Fruit fly (Drosophila melanogaster) whole organism, embryonic: ENCODE measurements around the gene CG10147.

Experiments used
- ATbp ChIP-seq: fragments of 200-800 bp; sonication (Bioruptor generic); optimal IDR thresholded peaks from 2 replicates; lab custom pipeline; 2017; ENCODE audit warnings: missing biosample characterization, mild to moderate bottlenecking, missing genetic modification characterization, missing genetic modification reagents
- Adf1 ChIP-seq: fragments of 200-800 bp; sonication (Bioruptor generic); IDR thresholded peaks from 2 replicates; pipeline ENCODE4 v1.3.6; 2022; ENCODE audit warnings: missing biosample characterization, missing genetic modification characterization
- Atf3 ChIP-seq: fragments of 200-800 bp; sonication (Bioruptor generic); optimal IDR thresholded peaks from 3 replicates; lab custom pipeline; 2016; ENCODE audit warnings: missing biosample characterization, missing genetic modification characterization
- CG10147 ChIP-seq: fragments of 200-800 bp; sonication (Bioruptor generic); optimal IDR thresholded peaks from 2 replicates; lab custom pipeline; 2019; ENCODE audit warnings: missing biosample characterization, mild to moderate bottlenecking, missing genetic modification characterization, moderate library complexity
- CG10431 ChIP-seq: fragments of 200-800 bp; sonication (Bioruptor generic); optimal IDR thresholded peaks from 3 replicates; lab custom pipeline; 2018; ENCODE audit warnings: missing biosample characterization, mild to moderate bottlenecking, missing genetic modification characterization
- CG11456 ChIP-seq: fragments of 200-800 bp; sonication (Bioruptor generic); IDR thresholded peaks from 3 replicates; pipeline ENCODE4 v1.3.6; 2022; ENCODE audit warnings: missing biosample characterization, missing genetic modification characterization
- CG11723 ChIP-seq: fragments of 200-800 bp; sonication (Bioruptor generic); optimal IDR thresholded peaks from 2 replicates; lab custom pipeline; 2017; ENCODE audit warnings: missing biosample characterization, mild to moderate bottlenecking, missing genetic modification characterization
- CG12155 ChIP-seq: fragments of 200-800 bp; sonication (Bioruptor generic); optimal IDR thresholded peaks from 3 replicates; lab custom pipeline; 2016; ENCODE audit warnings: missing biosample characterization, missing genetic modification characterization
- CG1233 ChIP-seq: fragments of 200-800 bp; sonication (Bioruptor generic); optimal IDR thresholded peaks from 4 replicates; lab custom pipeline; 2018; ENCODE audit warnings: missing biosample characterization, mild to moderate bottlenecking, missing genetic modification characterization
- CG15011 ChIP-seq: fragments of 200-800 bp; sonication (Bioruptor generic); optimal IDR thresholded peaks from 3 replicates; lab custom pipeline; 2018; ENCODE audit warnings: missing biosample characterization, mild to moderate bottlenecking, missing genetic modification characterization
- CG15514 ChIP-seq: fragments of 200-800 bp; sonication (Bioruptor generic); optimal IDR thresholded peaks from 3 replicates; lab custom pipeline; 2017; ENCODE audit warnings: missing biosample characterization, missing genetic modification characterization, mild to moderate bottlenecking, moderate library complexity, missing genetic modification reagents
- CG17385 ChIP-seq: fragments of 200-800 bp; sonication (Bioruptor generic); optimal IDR thresholded peaks from 3 replicates; lab custom pipeline; 2018; ENCODE audit warnings: missing biosample characterization, mild to moderate bottlenecking, missing genetic modification characterization
- CG17568 ChIP-seq: fragments of 200-800 bp; sonication (Bioruptor generic); optimal IDR thresholded peaks from 2 replicates; lab custom pipeline; 2018; ENCODE audit warnings: missing biosample characterization, mild to moderate bottlenecking, missing genetic modification characterization, moderate library complexity
- CG2875 ChIP-seq: fragments of 200-800 bp; sonication (Bioruptor generic); optimal IDR thresholded peaks from 2 replicates; lab custom pipeline; 2017; ENCODE audit warnings: missing biosample characterization, mild to moderate bottlenecking, missing genetic modification characterization, missing genetic modification reagents
- CG31441 ChIP-seq: fragments of 200-800 bp; sonication (Bioruptor generic); IDR thresholded peaks from 2 replicates; pipeline ENCODE4 v1.3.6; 2022; ENCODE audit warnings: missing biosample characterization, missing genetic modification characterization
- CG3407 ChIP-seq: fragments of 200-800 bp; sonication (Bioruptor generic); optimal IDR thresholded peaks from 2 replicates; lab custom pipeline; 2018; ENCODE audit warnings: missing biosample characterization, mild to moderate bottlenecking, missing genetic modification characterization
- CG43689 ChIP-seq: fragments of 200-800 bp; sonication (Bioruptor generic); IDR thresholded peaks from 2 replicates; pipeline ENCODE4 v1.3.6; 2022; ENCODE audit warnings: missing biosample characterization, missing genetic modification characterization
- CG4707 ChIP-seq: fragments of 200-800 bp; sonication (Bioruptor generic); optimal IDR thresholded peaks from 2 replicates; lab custom pipeline; 2018; ENCODE audit warnings: missing biosample characterization, mild to moderate bottlenecking, missing genetic modification characterization, moderate library complexity
- CG5180 ChIP-seq: fragments of 200-800 bp; sonication (Bioruptor generic); optimal IDR thresholded peaks from 3 replicates; lab custom pipeline; 2017; ENCODE audit warnings: missing biosample characterization, missing genetic modification characterization, mild to moderate bottlenecking, moderate library complexity, missing genetic modification reagents
- CG5953 ChIP-seq: fragments of 200-800 bp; sonication (Bioruptor generic); IDR thresholded peaks from 2 replicates; pipeline ENCODE4 v1.3.6; 2022; ENCODE audit warnings: missing biosample characterization, missing genetic modification characterization
- CG6254 ChIP-seq: fragments of 200-800 bp; sonication (Bioruptor generic); optimal IDR thresholded peaks from 3 replicates; lab custom pipeline; 2017; ENCODE audit warnings: mild to moderate bottlenecking, missing biosample characterization, missing genetic modification reagents, missing genetic modification characterization
- CG7987 ChIP-seq: fragments of 200-800 bp; sonication (Bioruptor generic); optimal IDR thresholded peaks from 2 replicates; lab custom pipeline; 2018; ENCODE audit warnings: missing biosample characterization, mild to moderate bottlenecking, missing genetic modification characterization, moderate library complexity
- CG8281 ChIP-seq: fragments of 200-800 bp; sonication (Bioruptor generic); optimal IDR thresholded peaks from 2 replicates; lab custom pipeline; 2018; ENCODE audit warnings: missing biosample characterization, mild to moderate bottlenecking, missing genetic modification characterization, moderate library complexity
- CG8359 ChIP-seq: fragments of 200-800 bp; sonication (Bioruptor generic); optimal IDR thresholded peaks from 2 replicates; lab custom pipeline; 2017; ENCODE audit warnings: missing biosample characterization, mild to moderate bottlenecking, missing genetic modification characterization, borderline replicate concordance
- CG9727 ChIP-seq: fragments of 200-800 bp; sonication (Bioruptor generic); optimal IDR thresholded peaks from 3 replicates; lab custom pipeline; 2017; ENCODE audit warnings: missing biosample characterization, mild to moderate bottlenecking, missing genetic modification characterization
- CrebB ChIP-seq: fragments of 200-800 bp; sonication (Bioruptor generic); optimal IDR thresholded peaks from 3 replicates; lab custom pipeline; 2018; ENCODE audit warnings: missing biosample characterization, mild to moderate bottlenecking, missing genetic modification characterization
- D ChIP-seq, 2 experiments: fragments of 200-800 bp in 1 of 2; fragments of >200 bp in 1 of 2; sonication (Bioruptor generic) in 1 of 2; optimal IDR thresholded peaks; 2 replicates in 1 of 2; 3 replicates in 1 of 2; lab custom pipeline; 2017; ENCODE audit warnings: mild to moderate bottlenecking in 1 of 2, missing biosample characterization in 1 of 2, missing genetic modification characterization in 1 of 2, missing genetic modification reagents in 1 of 2
- Ets65A ChIP-seq: fragments of 200-800 bp; sonication (Bioruptor generic); peaks from one replicate; lab custom pipeline; 2016; ENCODE audit warnings: missing biosample characterization, missing genetic modification characterization
- H2.0 ChIP-seq: fragments of 200-800 bp; sonication (Bioruptor generic); IDR thresholded peaks from 2 replicates; pipeline ENCODE4 v1.3.6; 2022; ENCODE audit warnings: missing biosample characterization, missing genetic modification characterization
- HHEX ChIP-seq: fragments of 200-800 bp; sonication (Bioruptor generic); optimal IDR thresholded peaks from 3 replicates; lab custom pipeline; 2017; ENCODE audit warnings: missing biosample characterization, mild to moderate bottlenecking, missing genetic modification characterization, missing genetic modification reagents
- HLH3B ChIP-seq: fragments of 200-800 bp; sonication (Bioruptor generic); IDR thresholded peaks from 2 replicates; pipeline ENCODE4 v1.3.6; 2022; ENCODE audit warnings: missing biosample characterization, missing genetic modification characterization
- Hmr ChIP-seq: fragments of 200-800 bp; sonication (Bioruptor generic); optimal IDR thresholded peaks from 3 replicates; lab custom pipeline; 2017; ENCODE audit warnings: mild to moderate bottlenecking, missing biosample characterization, missing genetic modification reagents, missing genetic modification characterization
- Hr3 ChIP-seq: fragments of 200-800 bp; sonication (Bioruptor generic); optimal IDR thresholded peaks from 3 replicates; lab custom pipeline; 2016; ENCODE audit warnings: missing biosample characterization, missing genetic modification characterization
- Optix ChIP-seq: fragments of 200-800 bp; sonication (Bioruptor generic); IDR thresholded peaks from 3 replicates; pipeline ENCODE4 v1.3.6; 2022; ENCODE audit warnings: missing biosample characterization, missing genetic modification characterization
- Sox100B ChIP-seq: fragments of 200-800 bp; sonication (Bioruptor generic); optimal IDR thresholded peaks from 3 replicates; lab custom pipeline; 2018; ENCODE audit warnings: missing biosample characterization, mild to moderate bottlenecking, missing genetic modification characterization
- caup ChIP-seq: fragments of 200-800 bp; sonication (Bioruptor generic); optimal IDR thresholded peaks from 3 replicates; lab custom pipeline; 2017; ENCODE audit warnings: missing biosample characterization, mild to moderate bottlenecking, missing genetic modification characterization, moderate library complexity; ENCODE audit not compliant: severe bottlenecking
- dmrt99B ChIP-seq: fragments of 200-800 bp; sonication (Bioruptor generic); optimal IDR thresholded peaks from 2 replicates; lab custom pipeline; 2018; ENCODE audit warnings: missing biosample characterization, mild to moderate bottlenecking, missing genetic modification characterization, moderate library complexity
- ems ChIP-seq: fragments of 200-800 bp; sonication (Bioruptor generic); optimal IDR thresholded peaks from 3 replicates; lab custom pipeline; 2016; ENCODE audit warnings: missing biosample characterization, missing genetic modification characterization
- exex ChIP-seq: fragments of 200-800 bp; sonication (Bioruptor generic); optimal IDR thresholded peaks from 4 replicates; lab custom pipeline; 2018; ENCODE audit warnings: missing biosample characterization, mild to moderate bottlenecking, missing genetic modification characterization, moderate library complexity
- fru ChIP-seq: fragments of >200 bp; optimal IDR thresholded peaks from 2 replicates; lab custom pipeline; 2017
- grn ChIP-seq: fragments of 200-800 bp; sonication (Bioruptor generic); optimal IDR thresholded peaks from 3 replicates; lab custom pipeline; 2017; ENCODE audit warnings: missing biosample characterization, missing genetic modification characterization
- gsb-n ChIP-seq: fragments of 200-800 bp; sonication (Bioruptor generic); optimal IDR thresholded peaks from 3 replicates; lab custom pipeline; 2018; ENCODE audit warnings: missing biosample characterization, mild to moderate bottlenecking, missing genetic modification characterization
- mirr ChIP-seq: fragments of 200-800 bp; sonication (Bioruptor generic); optimal IDR thresholded peaks from 3 replicates; lab custom pipeline; 2018; ENCODE audit warnings: missing biosample characterization, mild to moderate bottlenecking, missing genetic modification characterization
- ro ChIP-seq: fragments of 200-800 bp; sonication (Bioruptor generic); IDR thresholded peaks from 2 replicates; pipeline ENCODE4 v1.3.6; 2022; ENCODE audit warnings: missing biosample characterization, missing genetic modification characterization
- salm ChIP-seq: fragments of 200-800 bp; sonication (Bioruptor generic); optimal IDR thresholded peaks from 2 replicates; lab custom pipeline; 2018; ENCODE audit warnings: missing biosample characterization, mild to moderate bottlenecking, missing genetic modification characterization
- sc ChIP-seq, 3 experiments: fragments of >200 bp in 2 of 3; fragments of 200-800 bp in 1 of 3; sonication (Bioruptor generic) in 1 of 3; optimal IDR thresholded peaks; 2 replicates in 2 of 3; 3 replicates in 1 of 3; lab custom pipeline; 2017; ENCODE audit warnings: mild to moderate bottlenecking in 1 of 3, missing biosample characterization in 1 of 3, missing genetic modification characterization in 1 of 3, missing genetic modification reagents in 1 of 3
- so ChIP-seq: fragments of 200-800 bp; sonication (Bioruptor generic); IDR thresholded peaks from 3 replicates; pipeline ENCODE4 v1.3.6; 2022; ENCODE audit warnings: missing biosample characterization, missing genetic modification characterization
- sqz ChIP-seq: fragments of 200-800 bp; sonication (Bioruptor generic); optimal IDR thresholded peaks from 3 replicates; lab custom pipeline; 2018; ENCODE audit warnings: missing biosample characterization, mild to moderate bottlenecking, missing genetic modification characterization
- sug ChIP-seq: fragments of 200-800 bp; optimal IDR thresholded peaks from 2 replicates; lab custom pipeline; 2019; ENCODE audit warnings: missing biosample characterization, mild to moderate bottlenecking, missing genetic modification characterization, moderate library complexity

Gene CG10147

DNA sequence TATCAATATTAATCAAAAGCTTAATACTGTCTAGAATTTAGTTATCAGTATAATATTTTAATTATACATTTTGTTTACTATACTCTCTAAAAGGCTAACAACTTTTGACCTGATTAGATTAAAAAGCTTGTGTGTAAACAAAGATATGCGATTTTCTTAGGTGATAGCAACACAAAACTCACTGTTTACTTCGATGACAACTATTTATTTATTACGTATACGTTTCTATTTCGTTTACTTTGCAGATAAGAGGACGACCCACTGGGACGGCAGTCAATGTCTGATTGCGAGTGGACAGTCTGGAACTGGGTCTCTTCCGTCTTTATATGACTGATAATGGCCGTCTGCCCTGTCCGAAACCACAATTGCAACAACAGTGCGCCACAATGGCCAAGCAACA lies 34.6 kb upstream of the CG10147 start (continued):
- peak; percentile 12 for TF ChIP-seq Ets65A (GFP tag; lab: Kevin White, UChicago)
- TF ChIP-seq Adf1 (GFP tag; lab: Robert Waterston, UW), result no peak
- peak; percentile 5 for TF ChIP-seq CG8281 (tag; lab: Kevin White, UChicago)
- TF ChIP-seq mirr (GFP tag; lab: Kevin White, UChicago), result peak; percentile 81
- TF ChIP-seq ro (GFP tag; lab: Robert Waterston, UW), result no peak
- peak; percentile 96 for TF ChIP-seq exex (tag; lab: Kevin White, UChicago)
- TF ChIP-seq CG17568 (GFP tag; lab: Kevin White, UChicago), result peak; percentile 82
- TF ChIP-seq salm (tag; lab: Kevin White, UChicago), result peak; percentile 66
- peak; percentile 15 for TF ChIP-seq CG15011 (GFP tag; lab: Kevin White, UChicago)
- TF ChIP-seq Hmr (GFP tag; lab: Kevin White, UChicago), result peak; percentile 54
- TF ChIP-seq CG11456 (GFP tag; lab: Robert Waterston, UW), result no peak
- TF ChIP-seq CG11723, result peak; percentile 6
- no peak for TF ChIP-seq Optix (GFP tag; lab: Robert Waterston, UW)
- TF ChIP-seq so (GFP tag; lab: Robert Waterston, UW), result peak; percentile 19; the same call in 1 of the 3 replicates
- TF ChIP-seq CG9727 (GFP tag; lab: Kevin White, UChicago), result peak; percentile 29
- peak; percentile 37 for TF ChIP-seq CG10431 (GFP tag; lab: Kevin White, UChicago)
- TF ChIP-seq Hr3 (GFP tag; lab: Kevin White, UChicago), result no peak
- TF ChIP-seq CG15514 (GFP tag; lab: Kevin White, UChicago), result peak; percentile 17
- TF ChIP-seq ATbp (GFP tag; lab: Kevin White, UChicago), result peak; percentile 83
- peak; percentile 52 for TF ChIP-seq CG2875 (GFP tag; lab: Kevin White, UChicago)
- peak; percentile 53 for TF ChIP-seq Sox100B (GFP tag; lab: Kevin White, UChicago)
- TF ChIP-seq H2.0 (GFP tag; lab: Robert Waterston, UW), result no peak
- TF ChIP-seq CrebB, result peak; percentile 50
- peak; percentile 28 for TF ChIP-seq dmrt99B (tag; lab: Kevin White, UChicago)
- peak; percentile 5 for TF ChIP-seq CG8359 (GFP tag; lab: Kevin White, UChicago)
- TF ChIP-seq caup, result peak; percentile 42
- peak; percentile 36 for TF ChIP-seq sqz (GFP tag; lab: Kevin White, UChicago)
- TF ChIP-seq CG1233 (GFP tag; lab: Kevin White, UChicago), result peak; percentile 36
- TF ChIP-seq CG10147 (GFP tag; lab: Kevin White, UChicago), result peak; percentile 12
- TF ChIP-seq CG6254 (GFP tag; lab: Kevin White, UChicago), result peak; percentile 60
- 0 out of 2 replicates have a peak, but pooled peaks have one; percentile 8 for TF ChIP-seq HLH3B (GFP tag; lab: Robert Waterston, UW)
- TF ChIP-seq D (optimal IDR thresholded peaks at IDR 0.05; lab: Kevin White, UChicago), result no peak
- TF ChIP-seq D (GFP tag; optimal IDR thresholded peaks at IDR 0.05; lab: Kevin White, UChicago), result peak; percentile 30
- TF ChIP-seq CG17385, result peak; percentile 43
- TF ChIP-seq Atf3 (GFP tag; lab: Kevin White, UChicago), result no peak
- 0 out of 2 replicates have a peak, but pooled peaks have one; percentile 14 for TF ChIP-seq CG31441 (GFP tag; lab: Robert Waterston, UW)
- peak; percentile 29 for TF ChIP-seq gsb-n (tag; lab: Kevin White, UChicago)
- peak; percentile 95 for TF ChIP-seq sug (tag; lab: Kevin White, UChicago)
- peak; percentile 38 for TF ChIP-seq CG5180 (GFP tag; lab: Kevin White, UChicago)
- TF ChIP-seq CG12155 (GFP tag; lab: Kevin White, UChicago), result no peak
- TF ChIP-seq HHEX (GFP tag; lab: Kevin White, UChicago), result peak; percentile 62
- TF ChIP-seq ems (GFP tag; lab: Kevin White, UChicago), result no peak
- TF ChIP-seq CG3407 (GFP tag; lab: Kevin White, UChicago), result peak; percentile 70
- peak; percentile 40 for TF ChIP-seq CG7987
- TF ChIP-seq grn, result peak; percentile 89
- no peak for TF ChIP-seq fru (lab: Kevin White, UChicago)
- TF ChIP-seq sc (optimal IDR thresholded peaks at IDR 0.05; lab: Kevin White, UChicago), result no peak
- peak; percentile 18 for TF ChIP-seq sc (GFP tag; optimal IDR thresholded peaks at IDR 0.05; lab: Kevin White, UChicago)
- no peak for TF ChIP-seq CG5953 (GFP tag; lab: Robert Waterston, UW)
- peak; percentile 51 for TF ChIP-seq CG4707 (GFP tag; lab: Kevin White, UChicago)
- TF ChIP-seq CG43689 (GFP tag; lab: Robert Waterston, UW), result no peak
